5 worm cellular contexts compared by ENCODE assay signal in genomic region chrX:17478677-17479076, ce11.
TF ChIP-seq lines count a peak whose summit lies in the region.

No protein-coding gene starts in this region.

TF ChIP-seq in whole organism, L1 larva, 84 proteins besides CTCF, POLR2A, EP300 and RAD21:
- TF ChIP-seq elt-2 (tag; optimal IDR thresholded peaks at IDR 0.05; lab: Kevin White, UChicago) = peak; percentile 33
- TF ChIP-seq unc-130 (tag; optimal IDR thresholded peaks at IDR 0.05; lab: Kevin White, UChicago) = no peak

TF ChIP-seq in whole organism, L2 larva, 48 proteins besides CTCF, POLR2A, EP300 and RAD21:
- TF ChIP-seq fos-1 (tag; optimal IDR thresholded peaks at IDR 0.05; lab: Kevin White, UChicago) = peak; percentile 44
- no peak for TF ChIP-seq unc-39 (tag; optimal IDR thresholded peaks at IDR 0.05; lab: Kevin White, UChicago)

TF ChIP-seq in whole organism, L3 larva, 47 proteins besides CTCF, POLR2A, EP300 and RAD21:
- TF ChIP-seq pqm-1 (tag; optimal IDR thresholded peaks at IDR 0.05; lab: Kevin White, UChicago) (peak; percentile 28), fkh-10 (GFP tag; optimal IDR thresholded peaks at IDR 0.05; lab: Kevin White, UChicago) (no peak), R02D3.7 (tag; optimal IDR thresholded peaks at IDR 0.05; lab: Kevin White, UChicago) (no peak), elt-2 (tag; optimal IDR thresholded peaks at IDR 0.05; lab: Kevin White, UChicago) (peak; percentile 64), tbx-2 (tag; optimal IDR thresholded peaks at IDR 0.05; lab: Kevin White, UChicago) (no peak)

TF ChIP-seq in whole organism, L4 larva, 104 proteins besides CTCF, POLR2A, EP300 and RAD21:
- TF ChIP-seq F26F4.8 (GFP tag; conservative IDR thresholded peaks at IDR 0.05; lab: Robert Waterston, UW) (no peak), dmd-9 (GFP tag; IDR thresholded peaks at IDR 0.05; lab: Robert Waterston, UW) (no peak), lsy-2 (tag; optimal IDR thresholded peaks at IDR 0.05; lab: Kevin White, UChicago) (no peak), nhr-28 (tag; optimal IDR thresholded peaks at IDR 0.05; lab: Kevin White, UChicago) (peak; percentile 36), unc-62 (GFP tag; optimal IDR thresholded peaks at IDR 0.05 in 1 of 2; lab: Kevin White, UChicago) (peak in 1 of 2 experiments; percentile 27), unc-62 (tag; optimal IDR thresholded peaks at IDR 0.05; lab: Kevin White, UChicago) (no peak), hmg-1.1 (GFP tag; IDR thresholded peaks at IDR 0.05; lab: Robert Waterston, UW) (no peak), aha-1 (tag; lab: Kevin White, UChicago) (peak; percentile 98), pqm-1 (tag; optimal IDR thresholded peaks at IDR 0.05; lab: Kevin White, UChicago) (peak; percentile 59), daf-12 (tag; optimal IDR thresholded peaks at IDR 0.05; lab: Kevin White, UChicago) (no peak), daf-16 (GFP tag; optimal IDR thresholded peaks at IDR 0.05; lab: Kevin White, UChicago) (no peak), daf-16 (tag; optimal IDR thresholded peaks at IDR 0.05; lab: Kevin White, UChicago) (peak; percentile 4), mep-1 (tag; optimal IDR thresholded peaks at IDR 0.05; lab: Kevin White, UChicago) (no peak), madf-9 (GFP tag; conservative IDR thresholded peaks at IDR 0.05; lab: Robert Waterston, UW) (no peak), mxl-2 (GFP tag; conservative IDR thresholded peaks at IDR 0.05; lab: Robert Waterston, UW) (no peak), nhr-6 (tag; optimal IDR thresholded peaks at IDR 0.05; lab: Kevin White, UChicago) (no peak), lin-1 (GFP tag; IDR thresholded peaks at IDR 0.05; lab: Robert Waterston, UW) (no peak), nhr-102 (tag; optimal IDR thresholded peaks at IDR 0.05; lab: Kevin White, UChicago) (no peak)

TF ChIP-seq in whole organism, late embryonic, 69 proteins besides CTCF, POLR2A, EP300 and RAD21:
- TF ChIP-seq elt-2 (tag; optimal IDR thresholded peaks at IDR 0.05; lab: Kevin White, UChicago) (peak; percentile 18), rnt-1 (tag; optimal IDR thresholded peaks at IDR 0.05; lab: Kevin White, UChicago) (no peak)

Comparison
In these comparisons a context has a peak if more than half of its experiments do, and no peak if none do; other contexts are left out.
1. Of the 29 proteins assayed by ChIP-seq in both whole organism, L4 larva and whole organism, L1 larva: peak only in whole organism, L4 larva: aha-1, nhr-28 and pqm-1; only in whole organism, L1 larva: none; in both: none; in neither: 25; mixed calls (peak in some experiments, not most) for 1.